Fruit fly (Drosophila melanogaster) whole organism, embryonic: Measurements from ENCODE around the gene mib2.
A peak's percentile ranks its signal among the peaks of the same experiment; 100 is the strongest.

Source experiments
- BEAF-32 ChIP-seq: fragments of 200-800 bp; sonication (Bioruptor generic); optimal IDR thresholded peaks from 3 replicates; lab custom pipeline; 2017; ENCODE audit warnings: missing biosample characterization, missing genetic modification characterization, mild to moderate bottlenecking, moderate library complexity, missing genetic modification reagents
- CG15073 ChIP-seq: fragments of 200-800 bp; sonication (Bioruptor generic); optimal IDR thresholded peaks from 2 replicates; lab custom pipeline; 2016; ENCODE audit warnings: missing biosample characterization, missing genetic modification characterization
- CG15696 ChIP-seq: fragments of 200-800 bp; sonication (Bioruptor generic); optimal IDR thresholded peaks from 2 replicates; lab custom pipeline; 2019; ENCODE audit warnings: missing biosample characterization, mild to moderate bottlenecking, missing genetic modification characterization, moderate library complexity
- CG31388 ChIP-seq: fragments of 200-800 bp; sonication (Bioruptor generic); optimal IDR thresholded peaks from 2 replicates; lab custom pipeline; 2016; ENCODE audit warnings: missing biosample characterization, missing genetic modification characterization
- CG4360 ChIP-seq: fragments of 200-800 bp; sonication (Bioruptor generic); IDR thresholded peaks from 2 replicates; pipeline ENCODE4 v1.3.6; 2022; ENCODE audit warnings: missing biosample characterization, missing genetic modification characterization
- CG4617 ChIP-seq: fragments of 200-800 bp; sonication (Bioruptor generic); optimal IDR thresholded peaks from 3 replicates; lab custom pipeline; 2016; ENCODE audit warnings: missing biosample characterization, missing genetic modification characterization, borderline replicate concordance
- CG7372 ChIP-seq: fragments of 200-800 bp; sonication (Bioruptor generic); IDR thresholded peaks from 2 replicates; pipeline ENCODE4 v1.3.6; 2022; ENCODE audit warnings: missing biosample characterization, missing genetic modification characterization
- CG8281 ChIP-seq: fragments of 200-800 bp; sonication (Bioruptor generic); optimal IDR thresholded peaks from 2 replicates; lab custom pipeline; 2018; ENCODE audit warnings: missing biosample characterization, mild to moderate bottlenecking, missing genetic modification characterization, moderate library complexity
- Fer2 ChIP-seq: fragments of 200-800 bp; sonication (Bioruptor generic); optimal IDR thresholded peaks from 2 replicates; lab custom pipeline; 2018; ENCODE audit warnings: missing biosample characterization, mild to moderate bottlenecking, missing genetic modification characterization, moderate library complexity
- crol ChIP-seq: fragments of 200-800 bp; sonication (Bioruptor generic); IDR thresholded peaks from 2 replicates; pipeline ENCODE4 v1.3.6; 2022; ENCODE audit warnings: missing biosample characterization, missing genetic modification characterization
- emc ChIP-seq: fragments of 200-800 bp; sonication (Bioruptor generic); optimal IDR thresholded peaks from 2 replicates; lab custom pipeline; 2016; ENCODE audit warnings: missing biosample characterization, missing genetic modification characterization
- gcm2 ChIP-seq: fragments of 200-800 bp; sonication (Bioruptor generic); optimal IDR thresholded peaks from 2 replicates; lab custom pipeline; 2016; ENCODE audit warnings: missing biosample characterization, missing genetic modification characterization
- gsb-n ChIP-seq: fragments of 200-800 bp; sonication (Bioruptor generic); optimal IDR thresholded peaks from 3 replicates; lab custom pipeline; 2018; ENCODE audit warnings: missing biosample characterization, mild to moderate bottlenecking, missing genetic modification characterization
- jigr1 ChIP-seq: fragments of 200-800 bp; sonication (Bioruptor generic); IDR thresholded peaks from 3 replicates; pipeline ENCODE4 v1.3.6; 2022; ENCODE audit warnings: missing biosample characterization, missing genetic modification characterization
- lilli ChIP-seq: fragments of 200-800 bp; sonication (Bioruptor generic); optimal IDR thresholded peaks from 3 replicates; lab custom pipeline; 2016; ENCODE audit warnings: missing biosample characterization, missing genetic modification characterization
- nerfin-1 ChIP-seq: fragments of 200-800 bp; sonication (Bioruptor generic); optimal IDR thresholded peaks from 3 replicates; lab custom pipeline; 2019; ENCODE audit warnings: missing biosample characterization, mild to moderate bottlenecking, missing genetic modification characterization, moderate library complexity
- oc ChIP-seq: fragments of 200-800 bp; sonication (Bioruptor generic); optimal IDR thresholded peaks from 2 replicates; lab custom pipeline; 2018; ENCODE audit warnings: missing biosample characterization, mild to moderate bottlenecking, missing genetic modification characterization, moderate library complexity
- pros ChIP-seq: fragments of 200-800 bp; sonication (Bioruptor generic); optimal IDR thresholded peaks from 3 replicates; lab custom pipeline; 2019; ENCODE audit warnings: missing biosample characterization, mild to moderate bottlenecking, missing genetic modification characterization, moderate library complexity
- row ChIP-seq: fragments of 200-800 bp; sonication (Bioruptor generic); IDR thresholded peaks from 3 replicates; pipeline ENCODE4 v1.3.6; 2022; ENCODE audit warnings: missing biosample characterization, missing genetic modification characterization
- schlank ChIP-seq: fragments of 200-800 bp; sonication (Bioruptor generic); optimal IDR thresholded peaks from 2 replicates; lab custom pipeline; 2018; ENCODE audit warnings: missing biosample characterization, mild to moderate bottlenecking, missing genetic modification characterization
- slp2 ChIP-seq: fragments of 200-800 bp; sonication (Bioruptor generic); optimal IDR thresholded peaks from 2 replicates; lab custom pipeline; 2016; ENCODE audit warnings: missing biosample characterization, missing genetic modification characterization
- sr ChIP-seq: fragments of 200-800 bp; sonication (Bioruptor generic); IDR thresholded peaks from 3 replicates; pipeline ENCODE4 v1.3.6; 2022; ENCODE audit warnings: missing biosample characterization, missing genetic modification characterization
- tio ChIP-seq: fragments of 200-800 bp; sonication (Bioruptor generic); optimal IDR thresholded peaks from 2 replicates; lab custom pipeline; 2017; ENCODE audit warnings: missing biosample characterization, missing genetic modification characterization, inconsistent platforms
- tll ChIP-seq, 2 experiments: fragments of 200-800 bp in 1 of 2; fragments of >200 bp in 1 of 2; sonication (Bioruptor generic) in 1 of 2; optimal IDR thresholded peaks; 2 replicates each; lab custom pipeline; 2017 to 2019; ENCODE audit warnings: missing biosample characterization in 2 of 2, missing genetic modification characterization in 2 of 2, mild to moderate bottlenecking in 1 of 2, moderate library complexity in 1 of 2

Gene mib2

dm6 chr2L:19083320-19083764 is 49.1 kb downstream of the mib2 start (continued):
- TF ChIP-seq CG7372 (no peak), sr (GFP tag; lab: Robert Waterston, UW) (no peak), nerfin-1 (tag; lab: Kevin White, UChicago) (no peak), CG15696 (tag; lab: Kevin White, UChicago) (no peak), row (GFP tag; lab: Robert Waterston, UW) (no peak)
- TF ChIP-seq, all 482 proteins: peak for 19

- TF ChIP-seq oc (peak; percentile 3), CG15073 (GFP tag; lab: Kevin White, UChicago) (no peak), Fer2 (tag; lab: Kevin White, UChicago) (no peak), CG8281 (tag; lab: Kevin White, UChicago) (peak; percentile 94), slp2 (GFP tag; lab: Kevin White, UChicago) (no peak), CG31388 (no peak), CG4617 (GFP tag; lab: Kevin White, UChicago) (no peak), tio (GFP tag; lab: Kevin White, UChicago) (no peak), gcm2 (GFP tag; lab: Kevin White, UChicago) (no peak), schlank (tag; lab: Kevin White, UChicago) (no peak), BEAF-32 (GFP tag; lab: Kevin White, UChicago) (no peak)
Observed at dm6 chr2L:19088895-19089294, 54.7 kb downstream of the mib2 start.

dm6 chr2L:19089385-19089784 is 55.1 kb downstream of the mib2 start:
- TF ChIP-seq gsb-n (peak; percentile 51), tll (GFP tag; optimal IDR thresholded peaks at IDR 0.05; lab: Kevin White, UChicago) (peak in 1 of 2 experiments; percentile 44), emc (GFP tag; lab: Kevin White, UChicago) (no peak), CG4360 (GFP tag; lab: Robert Waterston, UW) (peak; percentile 73), pros (peak; percentile 61), lilli (GFP tag; lab: Kevin White, UChicago) (no peak), crol (GFP tag; lab: Robert Waterston, UW) (peak; percentile 68), jigr1 (GFP tag; lab: Robert Waterston, UW) (no peak)
